Fruit fly (Drosophila melanogaster) whole organism, wandering third instar larva: ENCODE measurements around the gene Ant2.

Source experiments
- Abd-B ChIP-seq: fragments of >200 bp; optimal IDR thresholded peaks from 2 replicates; lab custom pipeline; 2017; ENCODE audit warnings: missing biosample characterization, missing genetic modification characterization
- Hr83 ChIP-seq: fragments of 200-300 bp; sonication (Bioruptor generic); optimal IDR thresholded peaks from 2 replicates; lab custom pipeline; 2016; ENCODE audit warnings: missing biosample characterization, mild to moderate bottlenecking, missing genetic modification characterization, moderate library complexity; ENCODE audit not compliant: poor library complexity, severe bottlenecking
- psq ChIP-seq: fragments of 200-800 bp; sonication (Bioruptor generic); optimal IDR thresholded peaks from 3 replicates; lab custom pipeline; 2017; ENCODE audit warnings: missing biosample characterization, mild to moderate bottlenecking, missing genetic modification characterization, moderate library complexity
- woc ChIP-seq: sonication (Bioruptor generic); optimal IDR thresholded peaks from 2 replicates; lab custom pipeline; 2016; ENCODE audit warnings: missing biosample characterization, mild to moderate bottlenecking, missing genetic modification characterization

DNA sequence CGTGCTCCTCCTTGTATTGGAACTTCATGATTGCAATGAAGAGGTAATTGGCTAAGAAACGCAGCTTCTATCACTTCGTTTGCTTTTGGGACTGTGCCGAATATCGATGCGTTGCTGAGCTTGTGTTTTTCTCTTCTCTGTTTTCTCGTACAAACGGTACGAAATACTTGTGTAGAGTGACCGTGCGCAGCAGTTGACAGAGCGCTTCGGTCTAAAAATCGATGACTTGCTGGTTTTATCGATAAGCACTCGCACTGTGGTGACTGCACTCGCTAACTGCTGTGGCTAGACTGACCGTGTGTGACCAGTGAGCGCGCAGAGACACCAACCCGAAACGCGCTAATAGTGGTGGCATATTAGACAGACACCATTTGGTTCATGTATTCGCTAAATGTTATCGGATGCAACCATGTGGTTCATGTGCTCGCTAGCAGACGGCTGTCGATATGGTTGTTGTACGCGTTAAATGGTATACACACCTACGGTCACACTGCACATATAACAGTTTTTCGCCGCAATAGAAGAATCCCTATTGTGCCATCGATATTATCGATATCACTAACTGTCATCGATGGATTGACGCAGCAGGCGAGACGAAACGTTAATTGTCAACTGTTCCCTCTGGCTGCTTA lies 18.5 kb downstream of the Ant2 start, which contains the start of the genes Atg8a and BTBD9:
- TF ChIP-seq psq (GFP tag; lab: Kevin White, UChicago), result no peak
- peak; percentile 45 for TF ChIP-seq Hr83
- no peak for TF ChIP-seq Abd-B (GFP tag; lab: Kevin White, UChicago)
- TF ChIP-seq woc (GFP tag; lab: Kevin White, UChicago), result no peak
